Worm (Caenorhabditis elegans): ENCODE data around the gene xdh-1.

The xdh-1 gene

ce11 chrIV:14423194-14423593 is 10.5 kb upstream of the xdh-1 start, which contains the start of gene F55B11.2:
Gene F55B11.2 (minus strand): TSS chrIV:14423294.
- TF ChIP-seq unc-62 (GFP tag; optimal IDR thresholded peaks at IDR 0.05 in 1 of 2) (no peak), unc-62 (tag; optimal IDR thresholded peaks at IDR 0.05) (no peak), T26A8.4 (GFP tag; IDR thresholded peaks at IDR 0.05) (no peak), lsy-2 (tag; optimal IDR thresholded peaks at IDR 0.05) (no peak), saeg-2 (GFP tag; IDR thresholded peaks at IDR 0.05) (no peak), F26F4.8 (GFP tag; conservative IDR thresholded peaks at IDR 0.05) (no peak), lir-3 (tag; optimal IDR thresholded peaks at IDR 0.05) (no peak), mes-2 (tag; optimal IDR thresholded peaks at IDR 0.05; ENCODE audit: poor library complexity, severe bottlenecking) (no peak), nhr-11 (tag; optimal IDR thresholded peaks at IDR 0.05) (no peak), dmd-9 (GFP tag; IDR thresholded peaks at IDR 0.05) (no peak), dmd-8 (GFP tag; IDR thresholded peaks at IDR 0.05) (no peak), vab-7 (GFP tag; IDR thresholded peaks at IDR 0.05) (no peak)

- no peak for TF ChIP-seq hif-1 (tag; optimal IDR thresholded peaks at IDR 0.05)
- TF ChIP-seq hlh-30 (tag; optimal IDR thresholded peaks at IDR 0.05; ENCODE audit: insufficient read depth), result no peak
- TF ChIP-seq aha-1 (tag), result peak; percentile 5
Observed at ce11 chrIV:14421938-14422337, 9.2 kb upstream of the xdh-1 start, which contains the start of gene F55B11.7. Gene F55B11.7 (minus strand): TSS chrIV:14422038.

- no peak for TF ChIP-seq tag-97 (GFP tag; IDR thresholded peaks at IDR 0.05)
- TF ChIP-seq ztf-7 (tag; optimal IDR thresholded peaks at IDR 0.05), result no peak
- TF ChIP-seq lin-15B (tag; optimal IDR thresholded peaks at IDR 0.05), result no peak
- no peak for TF ChIP-seq mes-2 (tag; optimal IDR thresholded peaks at IDR 0.05; ENCODE audit: poor library complexity, severe bottlenecking)
Observed at ce11 chrIV:14417128-14417527, 4.4 kb upstream of the xdh-1 start, which contains the start of gene F55B11.6. Gene F55B11.6 (minus strand): TSS chrIV:14417228.

ce11 chrIV:14414200-14414599 is 1.5 kb upstream of the xdh-1 start:
- TF ChIP-seq nhr-6 (tag; optimal IDR thresholded peaks at IDR 0.05) (peak; percentile 2), dve-1 (tag; optimal IDR thresholded peaks at IDR 0.05; ENCODE audit: insufficient read depth) (peak; percentile 98), egl-43 (GFP tag; IDR thresholded peaks at IDR 0.05) (no peak), F44E2.7 (GFP tag; IDR thresholded peaks at IDR 0.05) (no peak), nhr-77 (tag; optimal IDR thresholded peaks at IDR 0.05) (peak; percentile 68), tra-1 (GFP tag; IDR thresholded peaks at IDR 0.05) (peak; percentile 89), daf-16 (GFP tag; optimal IDR thresholded peaks at IDR 0.05) (peak in 1 of 2 experiments; percentile 46), daf-16 (tag; optimal IDR thresholded peaks at IDR 0.05) (peak; percentile 93), lin-1 (GFP tag; IDR thresholded peaks at IDR 0.05) (peak; percentile 88), nhr-102 (tag; optimal IDR thresholded peaks at IDR 0.05) (peak; percentile 70), pqm-1 (tag; optimal IDR thresholded peaks at IDR 0.05) (peak; percentile 99), mdt-29 (GFP tag; IDR thresholded peaks at IDR 0.05) (no peak), mdl-1 (tag; optimal IDR thresholded peaks at IDR 0.05) (peak in 1 of 2 experiments; percentile 68), dpl-1 (GFP tag; optimal IDR thresholded peaks at IDR 0.05) (peak; percentile 15), dmd-6 (GFP tag; IDR thresholded peaks at IDR 0.05) (peak; percentile 99), nhr-48 (tag; optimal IDR thresholded peaks at IDR 0.05) (peak; percentile 65), hlh-30 (tag; optimal IDR thresholded peaks at IDR 0.05; ENCODE audit: insufficient read depth) (peak; percentile 65), ztf-11 (tag; optimal IDR thresholded peaks at IDR 0.05) (no peak), cey-2 (tag; optimal IDR thresholded peaks at IDR 0.05; ENCODE audit: borderline replicate concordance, insufficient read depth) (peak; percentile 75), T20F7.1 (GFP tag; optimal IDR thresholded peaks at IDR 0.05) (peak; percentile 24), pha-4 (GFP tag; IDR thresholded peaks at IDR 0.05) (peak; percentile 67; the same call in 1 of the 2 replicates), pha-4 (tag; optimal IDR thresholded peaks at IDR 0.05) (no peak), nhr-28 (tag; optimal IDR thresholded peaks at IDR 0.05) (peak; percentile 87), F26F4.8 (GFP tag; conservative IDR thresholded peaks at IDR 0.05) (no peak), fos-1 (tag; optimal IDR thresholded peaks at IDR 0.05) (peak; percentile 7), ztf-7 (tag; optimal IDR thresholded peaks at IDR 0.05) (peak; percentile 69)

Data from whole organism, L4 larva.